Worm (Caenorhabditis elegans): ENCODE measurements around the gene vps-35.

The vps-35 gene

ce11 chrII:5873564-5874070, 34.0 kb upstream of the vps-35 start, which contains the start of gene tex-2 (continued):
- peak; percentile 11 for TF ChIP-seq tbp1 (GFP tag; optimal IDR thresholded peaks at IDR 0.05)
- TF ChIP-seq pbrm-1 (GFP tag; IDR thresholded peaks at IDR 0.05): peak; percentile 47; the same call in 1 of the 2 replicates
- peak; percentile 94 for TF ChIP-seq ceh-100 (GFP tag; IDR thresholded peaks at IDR 0.05)
- TF ChIP-seq zfh-2 (GFP tag; conservative IDR thresholded peaks at IDR 0.05): peak; percentile 33; the same call in 1 of the 2 replicates
- TF ChIP-seq lsl-1 (GFP tag; optimal IDR thresholded peaks at IDR 0.05): peak; percentile 15
- TF ChIP-seq mcd-1 (GFP tag; IDR thresholded peaks at IDR 0.05): peak; percentile 85
- TF ChIP-seq fkh-3 (tag; optimal IDR thresholded peaks at IDR 0.05): no peak
- peak; percentile 20 for TF ChIP-seq lin-54 (GFP tag; optimal IDR thresholded peaks at IDR 0.05)
- TF ChIP-seq athp-1 (tag; optimal IDR thresholded peaks at IDR 0.05): no peak
- TF ChIP-seq D2030.7 (GFP tag; IDR thresholded peaks at IDR 0.05): peak; percentile 39; the same call in 1 of the 2 replicates
- TF ChIP-seq mes-4 (tag; optimal IDR thresholded peaks at IDR 0.05): no peak
- peak; percentile 14 for TF ChIP-seq lsy-27 (tag; optimal IDR thresholded peaks at IDR 0.05; ENCODE audit: borderline replicate concordance, insufficient read depth)
- peak; percentile 84 for TF ChIP-seq nhr-80 (tag; optimal IDR thresholded peaks at IDR 0.05)
- no peak for TF ChIP-seq F55B11.4 (tag; optimal IDR thresholded peaks at IDR 0.05; ENCODE audit: borderline replicate concordance, insufficient read depth)
- TF ChIP-seq dox-1 (GFP tag; IDR thresholded peaks at IDR 0.05): peak; percentile 70
- peak in 1 of 2 experiments; percentile 12 for TF ChIP-seq let-607 (tag; optimal IDR thresholded peaks at IDR 0.05)
- no peak for TF ChIP-seq ztf-18 (tag; optimal IDR thresholded peaks at IDR 0.05)

DNA sequence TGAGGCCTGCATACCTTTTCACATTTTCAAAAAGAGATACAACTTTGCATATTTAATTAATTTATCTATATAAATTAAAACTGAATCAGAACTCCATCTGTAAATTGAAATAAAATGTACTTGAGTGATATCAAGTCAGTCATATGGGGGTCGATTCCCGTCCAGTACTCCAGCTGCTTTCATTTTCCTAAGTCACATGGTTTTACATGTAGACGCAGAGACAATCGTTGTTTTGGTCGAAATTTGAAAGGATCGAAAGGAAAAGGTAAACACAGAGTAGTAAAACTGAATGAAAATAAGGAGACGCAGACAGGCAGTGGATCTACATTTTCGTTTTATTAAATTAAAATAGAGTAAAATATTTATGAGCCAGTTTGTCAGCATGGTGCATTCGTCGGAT, 33.5 kb upstream of the vps-35 start:
- TF ChIP-seq snpc-1.3 (tag; optimal IDR thresholded peaks at IDR 0.05; ENCODE audit: insufficient read depth): no peak
- peak; percentile 26 for TF ChIP-seq pha-4 (tag; optimal IDR thresholded peaks at IDR 0.05)
- TF ChIP-seq ets-4 (GFP tag; optimal IDR thresholded peaks at IDR 0.05): no peak
- no peak for TF ChIP-seq nhr-27 (tag; optimal IDR thresholded peaks at IDR 0.05)
- no peak for TF ChIP-seq nfya-1 (tag; optimal IDR thresholded peaks at IDR 0.05; ENCODE audit: borderline replicate concordance, insufficient read depth)

DNA sequence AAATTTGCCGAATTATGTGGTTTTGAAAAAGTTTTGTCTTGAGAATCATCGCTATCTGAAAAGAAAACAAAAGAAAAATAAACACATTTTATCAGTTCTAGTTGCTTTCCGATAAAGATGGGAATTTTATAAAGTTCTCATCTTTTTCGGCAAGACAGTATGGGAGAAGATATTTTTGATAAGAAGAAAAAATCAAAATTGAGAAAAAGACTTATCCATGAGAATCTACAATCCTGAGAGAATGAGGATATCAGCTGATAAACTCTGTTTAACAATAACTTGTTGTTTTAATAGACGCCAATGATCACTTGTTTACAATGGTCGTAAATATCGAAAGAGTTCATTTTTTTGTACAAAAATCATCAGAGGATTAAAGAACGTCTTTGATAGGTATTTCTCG, 31.6 kb upstream of the vps-35 start, which contains the start of gene F55C12.6:
Gene F55C12.6 (minus strand): TSS at position 101 of the 400 bp plus-strand sequence.
- no peak for TF ChIP-seq F10E7.11 (tag; optimal IDR thresholded peaks at IDR 0.05)
- no peak for TF ChIP-seq lir-1 (GFP tag; conservative IDR thresholded peaks at IDR 0.05)
- TF ChIP-seq nhr-179 (tag; optimal IDR thresholded peaks at IDR 0.05): no peak
- TF ChIP-seq Y53G8AR.9 (GFP tag; conservative IDR thresholded peaks at IDR 0.05): no peak
- TF ChIP-seq tbx-9 (tag; optimal IDR thresholded peaks at IDR 0.05; ENCODE audit: borderline replicate concordance): no peak
- TF ChIP-seq C17E4.6 (GFP tag; IDR thresholded peaks at IDR 0.05): no peak
- no peak for TF ChIP-seq ztf-3 (GFP tag; optimal IDR thresholded peaks at IDR 0.05)
- no peak for TF ChIP-seq lin-26 (GFP tag; IDR thresholded peaks at IDR 0.05)
- TF ChIP-seq F55B11.4 (tag; optimal IDR thresholded peaks at IDR 0.05; ENCODE audit: borderline replicate concordance, insufficient read depth): no peak
- no peak for TF ChIP-seq mcd-1 (GFP tag; IDR thresholded peaks at IDR 0.05)
- TF ChIP-seq nhr-80 (tag; optimal IDR thresholded peaks at IDR 0.05): no peak
- no peak for TF ChIP-seq nhr-27 (tag; optimal IDR thresholded peaks at IDR 0.05)
- TF ChIP-seq bed-1 (GFP tag; IDR thresholded peaks at IDR 0.05): no peak
- TF ChIP-seq F57C9.4 (tag; optimal IDR thresholded peaks at IDR 0.05): no peak
- TF ChIP-seq egl-44 (GFP tag; IDR thresholded peaks at IDR 0.05): no peak
- no peak for TF ChIP-seq attf-5 (GFP tag; optimal IDR thresholded peaks at IDR 0.05)
- TF ChIP-seq nhr-120 (GFP tag; IDR thresholded peaks at IDR 0.05): no peak
- no peak for TF ChIP-seq dox-1 (GFP tag; IDR thresholded peaks at IDR 0.05)

All from whole organism, young adult.